Fruit fly (Drosophila melanogaster): ENCODE measurements around the gene CG34241.

Gene CG34241

dm6 chr3L:12124975-12125374 is 2.8 kb upstream of the CG34241 start, which contains the start of gene yps (continued):
- TF ChIP-seq Sry-β (GFP tag; optimal IDR thresholded peaks at IDR 0.05), result peak; percentile 74
- TF ChIP-seq dmrt11E (tag; optimal IDR thresholded peaks at IDR 0.05), result peak; percentile 81
- TF ChIP-seq CG8478 (optimal IDR thresholded peaks at IDR 0.05), result no peak
- peak; percentile 80 for TF ChIP-seq CG8944 (GFP tag; optimal IDR thresholded peaks at IDR 0.05)
- peak; percentile 91 for TF ChIP-seq CG13894 (tag; optimal IDR thresholded peaks at IDR 0.05)
- TF ChIP-seq crc (GFP tag; optimal IDR thresholded peaks at IDR 0.05), result peak; percentile 86
- peak; percentile 98 for TF ChIP-seq CG7271 (tag; optimal IDR thresholded peaks at IDR 0.05)
- peak; percentile 51; the same call in 1 of the 2 replicates for TF ChIP-seq CG42726 (GFP tag; IDR thresholded peaks at IDR 0.05; ENCODE audit: partially characterized antibody)
- peak; percentile 88 for TF ChIP-seq CG5953 (GFP tag; IDR thresholded peaks at IDR 0.05)
- TF ChIP-seq Xbp1 (GFP tag; optimal IDR thresholded peaks at IDR 0.05), result peak; percentile 91
- TF ChIP-seq CG4424 (GFP tag; optimal IDR thresholded peaks at IDR 0.05), result peak; percentile 92
- TF ChIP-seq eyg (GFP tag; optimal IDR thresholded peaks at IDR 0.05), result peak; percentile 96
- TF ChIP-seq CG11504 (tag; optimal IDR thresholded peaks at IDR 0.05), result peak; percentile 85
- peak; percentile 97 for TF ChIP-seq CG9727 (GFP tag; optimal IDR thresholded peaks at IDR 0.05)
- no peak for TF ChIP-seq jigr1 (GFP tag; IDR thresholded peaks at IDR 0.05)
- peak; percentile 74 for TF ChIP-seq unc-4 (GFP tag; IDR thresholded peaks at IDR 0.05; ENCODE audit: partially characterized antibody)
- TF ChIP-seq CG31441 (GFP tag; IDR thresholded peaks at IDR 0.05), result peak; percentile 89
- peak; percentile 80 for TF ChIP-seq CG11695 (GFP tag; IDR thresholded peaks at IDR 0.05)
- no peak for TF ChIP-seq ro (GFP tag; IDR thresholded peaks at IDR 0.05)
- peak; percentile 93 for TF ChIP-seq slp2 (GFP tag; optimal IDR thresholded peaks at IDR 0.05)
- TF ChIP-seq grn (GFP tag; optimal IDR thresholded peaks at IDR 0.05), result peak; percentile 87
- peak; percentile 100 for TF ChIP-seq Med (GFP tag)
- TF ChIP-seq ab (GFP tag; optimal IDR thresholded peaks at IDR 0.05), result no peak
- peak; percentile 74 for TF ChIP-seq CG2120 (GFP tag; optimal IDR thresholded peaks at IDR 0.05)
- peak; percentile 92 for TF ChIP-seq Awh (GFP tag; IDR thresholded peaks at IDR 0.05)
- TF ChIP-seq cwo (GFP tag; optimal IDR thresholded peaks at IDR 0.05), result peak; percentile 82
- TF ChIP-seq tll (GFP tag; optimal IDR thresholded peaks at IDR 0.05), result peak in 1 of 2 experiments; percentile 62
- peak; percentile 94 for TF ChIP-seq kah (GFP tag; optimal IDR thresholded peaks at IDR 0.05)
- peak; percentile 87 for TF ChIP-seq ERR (GFP tag; optimal IDR thresholded peaks at IDR 0.05)
- peak; percentile 26 for TF ChIP-seq pnt (GFP tag; optimal IDR thresholded peaks at IDR 0.05)
- peak; percentile 96 for TF ChIP-seq sr (GFP tag; IDR thresholded peaks at IDR 0.05)
- peak; percentile 62; the same call in 1 of the 2 replicates for TF ChIP-seq CkIIα-i1 (GFP tag; IDR thresholded peaks at IDR 0.05)
- TF ChIP-seq tio (GFP tag; optimal IDR thresholded peaks at IDR 0.05), result no peak
- TF ChIP-seq CG4707 (GFP tag; optimal IDR thresholded peaks at IDR 0.05), result peak; percentile 96
- peak; percentile 99 for TF ChIP-seq MTF-1 (GFP tag; optimal IDR thresholded peaks at IDR 0.05; ENCODE audit: borderline replicate concordance)
- peak in 1 of 2 experiments; percentile 41 for TF ChIP-seq Hr78 (GFP tag; optimal IDR thresholded peaks at IDR 0.05)
- no peak for TF ChIP-seq cad (GFP tag; optimal IDR thresholded peaks at IDR 0.05)
- peak; percentile 89 for TF ChIP-seq nerfin-1 (tag; optimal IDR thresholded peaks at IDR 0.05)
- TF ChIP-seq Dad (GFP tag; optimal IDR thresholded peaks at IDR 0.05), result peak; percentile 95
- TF ChIP-seq CG16815 (GFP tag; optimal IDR thresholded peaks at IDR 0.05), result peak; percentile 55
- TF ChIP-seq Opbp (GFP tag; IDR thresholded peaks at IDR 0.05; ENCODE audit: partially characterized antibody), result peak; percentile 84
- peak; percentile 97 for TF ChIP-seq CG13775 (GFP tag; optimal IDR thresholded peaks at IDR 0.05)
- TF ChIP-seq H15 (GFP tag; IDR thresholded peaks at IDR 0.05), result peak; percentile 89
- TF ChIP-seq Mad (GFP tag; optimal IDR thresholded peaks at IDR 0.05), result peak; percentile 94
- peak; percentile 96 for TF ChIP-seq CG18619 (GFP tag; optimal IDR thresholded peaks at IDR 0.05)
- TF ChIP-seq so (GFP tag; IDR thresholded peaks at IDR 0.05), result peak; percentile 90
- peak; percentile 68 for TF ChIP-seq CG30020 (tag; optimal IDR thresholded peaks at IDR 0.05)
- no peak for TF ChIP-seq abd-A (tag; optimal IDR thresholded peaks at IDR 0.05)
- peak; percentile 97 for TF ChIP-seq fd64A (GFP tag; optimal IDR thresholded peaks at IDR 0.05)
- TF ChIP-seq bsh (GFP tag; optimal IDR thresholded peaks at IDR 0.05), result peak; percentile 58 to 88
